Worm (Caenorhabditis elegans) whole organism, L1 larva: ENCODE results near the gene R05D3.9.

Source experiments
- C34B4.2 ChIP-seq: sonication (generic microtip); optimal IDR thresholded peaks from 2 replicates; lab custom pipeline; 2017; ENCODE audit warnings: mild to moderate bottlenecking, missing genetic modification characterization, missing compliant biosample characterization
- F16B12.6 ChIP-seq: fragments of 150-350 bp; optimal IDR thresholded peaks from 2 replicates; lab custom pipeline; 2014; ENCODE audit warnings: missing biosample characterization, missing genetic modification characterization
- aha-1 ChIP-seq: fragments of 150-350 bp; optimal IDR thresholded peaks from 2 replicates; lab custom pipeline; 2014; ENCODE audit warnings: missing biosample characterization, missing genetic modification characterization
- alr-1 ChIP-seq: fragments of 200-800 bp; sonication (Bioruptor generic); optimal IDR thresholded peaks from 2 replicates; lab custom pipeline; 2018; ENCODE audit warnings: borderline replicate concordance, mild to moderate bottlenecking, missing genetic modification characterization, missing compliant biosample characterization
- aly-2 ChIP-seq: fragments of 150-350 bp; optimal IDR thresholded peaks from 2 replicates; lab custom pipeline; 2014; ENCODE audit warnings: missing biosample characterization, missing genetic modification characterization
- ama-1 ChIP-seq: fragments of 150-350 bp; optimal IDR thresholded peaks from 2 replicates; lab custom pipeline; 2014
- blmp-1 ChIP-seq: fragments of 150-350 bp; optimal IDR thresholded peaks from 2 replicates; lab custom pipeline; 2014; ENCODE audit warnings: missing biosample characterization, missing genetic modification characterization
- ceh-8 ChIP-seq: fragments of 200-800 bp; sonication (Bioruptor generic); optimal IDR thresholded peaks from 2 replicates; lab custom pipeline; 2018; ENCODE audit warnings: mild to moderate bottlenecking, missing genetic modification characterization, moderate library complexity, missing compliant biosample characterization
- ceh-88 ChIP-seq: fragments of 200-800 bp; sonication (Bioruptor generic); IDR thresholded peaks from 2 replicates; pipeline ENCODE4 v1.3.6; 2022; ENCODE audit warnings: missing genetic modification characterization, missing compliant biosample characterization
- ceh-90 ChIP-seq: sonication (generic microtip); optimal IDR thresholded peaks from 2 replicates; lab custom pipeline; 2016; ENCODE audit warnings: missing genetic modification characterization, missing compliant biosample characterization
- dpl-1 ChIP-seq, 3 experiments: fragments of 150-350 bp in 2 of 3; sonication (generic microtip) in 1 of 3; optimal IDR thresholded peaks; 2 replicates each; lab custom pipeline; 2014 to 2017; ENCODE audit warnings: missing biosample characterization in 3 of 3, missing genetic modification characterization in 3 of 3, missing genetic modification reagents in 3 of 3
- efl-1 ChIP-seq, 4 experiments: fragments of 150-350 bp; optimal IDR thresholded peaks in 3 of 4; peaks in 1 of 4; 1 replicate in 1 of 4; 2 replicates in 3 of 4; lab custom pipeline; 2014; ENCODE audit warnings: missing biosample characterization in 2 of 4, missing genetic modification characterization in 2 of 4, missing genetic modification reagents in 2 of 4
- efl-3 ChIP-seq: fragments of 200-800 bp; sonication (Bioruptor generic); optimal IDR thresholded peaks from 2 replicates; lab custom pipeline; 2018; ENCODE audit warnings: mild to moderate bottlenecking, missing genetic modification characterization, missing compliant biosample characterization
- elt-3 ChIP-seq, 6 experiments: fragments of 150-350 bp in 1 of 6; sonication (generic microtip); optimal IDR thresholded peaks; 2 replicates each; lab custom pipeline; 2017 to 2018; ENCODE audit warnings: missing biosample characterization in 6 of 6, missing genetic modification characterization in 6 of 6, inconsistent platforms in 1 of 6
- fkh-10 ChIP-seq: sonication (generic microtip); optimal IDR thresholded peaks from 2 replicates; lab custom pipeline; 2017; ENCODE audit warnings: missing biosample characterization, missing genetic modification reagents, missing genetic modification characterization
- fos-1 ChIP-seq: fragments of 150-350 bp; optimal IDR thresholded peaks from 2 replicates; lab custom pipeline; 2014; ENCODE audit warnings: missing biosample characterization, missing genetic modification characterization
- grh-1 ChIP-seq: fragments of 200-800 bp; sonication (Bioruptor generic); IDR thresholded peaks from 2 replicates; pipeline ENCODE4 v1.3.6; 2022; ENCODE audit warnings: missing genetic modification reagents, missing genetic modification characterization, missing compliant biosample characterization
- hlh-4 ChIP-seq: sonication (generic microtip); optimal IDR thresholded peaks from 2 replicates; lab custom pipeline; 2016; ENCODE audit warnings: mild to moderate bottlenecking, missing genetic modification characterization, missing compliant biosample characterization
- irx-1 ChIP-seq: sonication (generic microtip); optimal IDR thresholded peaks from 2 replicates; lab custom pipeline; 2016; ENCODE audit warnings: missing genetic modification characterization, missing compliant biosample characterization
- lin-13 ChIP-seq: fragments of 150-350 bp; optimal IDR thresholded peaks from 2 replicates; lab custom pipeline; 2014; ENCODE audit warnings: missing biosample characterization, missing genetic modification reagents, missing genetic modification characterization
- lin-15B ChIP-seq: fragments of 150-350 bp; sonication (generic microtip); optimal IDR thresholded peaks from 3 replicates; lab custom pipeline; 2014; ENCODE audit warnings: missing biosample characterization, missing genetic modification characterization
- lin-35 ChIP-seq, 2 experiments: fragments of 150-350 bp; optimal IDR thresholded peaks; 2 replicates each; lab custom pipeline; 2014; ENCODE audit warnings: missing biosample characterization in 2 of 2, missing genetic modification characterization in 2 of 2, missing genetic modification reagents in 2 of 2
- lin-39 ChIP-seq: fragments of 150-350 bp; optimal IDR thresholded peaks from 2 replicates; lab custom pipeline; 2014; ENCODE audit warnings: missing biosample characterization, missing genetic modification reagents, missing genetic modification characterization
- lir-3 ChIP-seq: sonication (generic microtip); optimal IDR thresholded peaks from 2 replicates; lab custom pipeline; 2016; ENCODE audit warnings: mild to moderate bottlenecking, missing genetic modification characterization, moderate library complexity, missing compliant biosample characterization; ENCODE audit not compliant: poor library complexity
- mef-2 ChIP-seq: fragments of 150-350 bp; optimal IDR thresholded peaks from 2 replicates; lab custom pipeline; 2014; ENCODE audit warnings: missing biosample characterization, missing genetic modification characterization
- mep-1 ChIP-seq: fragments of 150-350 bp; optimal IDR thresholded peaks from 2 replicates; lab custom pipeline; 2014; ENCODE audit warnings: missing biosample characterization, missing genetic modification characterization
- nhr-12 ChIP-seq: sonication (generic microtip); optimal IDR thresholded peaks from 2 replicates; lab custom pipeline; 2017; ENCODE audit warnings: missing biosample characterization, missing genetic modification characterization
- nhr-19 ChIP-seq: fragments of 200-800 bp; sonication (Bioruptor generic); conservative IDR thresholded peaks from 2 replicates; pipeline ENCODE4 v1.3.6; 2022; ENCODE audit warnings: missing genetic modification characterization, missing compliant biosample characterization
- nhr-237 ChIP-seq: fragments of 150-350 bp; optimal IDR thresholded peaks from 2 replicates; lab custom pipeline; 2014; ENCODE audit warnings: missing biosample characterization, missing genetic modification characterization
- nhr-28 ChIP-seq: fragments of 150-350 bp; optimal IDR thresholded peaks from 2 replicates; lab custom pipeline; 2014; ENCODE audit warnings: missing biosample characterization, missing genetic modification characterization
- nhr-47 ChIP-seq: sonication (generic microtip); optimal IDR thresholded peaks from 2 replicates; lab custom pipeline; 2016; ENCODE audit warnings: mild to moderate bottlenecking, missing genetic modification characterization, moderate library complexity, missing compliant biosample characterization
- nhr-71 ChIP-seq: sonication (generic microtip); optimal IDR thresholded peaks from 2 replicates; lab custom pipeline; 2016; ENCODE audit warnings: mild to moderate bottlenecking, missing genetic modification characterization, moderate library complexity, missing compliant biosample characterization
- nhr-84 ChIP-seq: sonication (generic microtip); optimal IDR thresholded peaks from 2 replicates; lab custom pipeline; 2017; ENCODE audit warnings: missing biosample characterization, missing genetic modification characterization
- nhr-85 ChIP-seq: sonication (generic microtip); peaks from one replicate; lab custom pipeline; 2016; ENCODE audit warnings: missing genetic modification characterization, inconsistent platforms, missing compliant biosample characterization
- nhr-90 ChIP-seq: sonication (generic microtip); optimal IDR thresholded peaks from 2 replicates; lab custom pipeline; 2016; ENCODE audit warnings: mild to moderate bottlenecking, missing genetic modification characterization, missing compliant biosample characterization; ENCODE audit not compliant: poor library complexity
- pag-3 ChIP-seq: sonication (generic microtip); optimal IDR thresholded peaks from 2 replicates; lab custom pipeline; 2017; ENCODE audit warnings: missing genetic modification characterization, mild to moderate bottlenecking, missing compliant biosample characterization, antibody characterized with exemption, borderline replicate concordance; ENCODE audit not compliant: insufficient read depth
- rnt-1 ChIP-seq: sonication (generic microtip); optimal IDR thresholded peaks from 2 replicates; lab custom pipeline; 2016; ENCODE audit warnings: mild to moderate bottlenecking, missing genetic modification characterization, moderate library complexity, missing compliant biosample characterization
- sox-4 ChIP-seq: sonication (generic microtip); optimal IDR thresholded peaks from 2 replicates; lab custom pipeline; 2016; ENCODE audit warnings: missing genetic modification characterization, missing compliant biosample characterization
- sptf-1 ChIP-seq: fragments of 150-350 bp; optimal IDR thresholded peaks from 2 replicates; lab custom pipeline; 2014; ENCODE audit warnings: missing biosample characterization, missing genetic modification characterization
- tbx-2 ChIP-seq: sonication (generic microtip); optimal IDR thresholded peaks from 2 replicates; lab custom pipeline; 2016; ENCODE audit warnings: missing genetic modification characterization, missing compliant biosample characterization
- unc-130 ChIP-seq: fragments of 150-350 bp; optimal IDR thresholded peaks from 2 replicates; lab custom pipeline; 2017; ENCODE audit warnings: missing biosample characterization, missing genetic modification characterization, inconsistent platforms
- unc-62 ChIP-seq: fragments of 150-350 bp; optimal IDR thresholded peaks from 2 replicates; lab custom pipeline; 2014; ENCODE audit warnings: missing biosample characterization, missing genetic modification reagents, missing genetic modification characterization
- unc-86 ChIP-seq: sonication (generic microtip); optimal IDR thresholded peaks from 2 replicates; lab custom pipeline; 2016; ENCODE audit warnings: missing genetic modification characterization, missing compliant biosample characterization
- unc-98 ChIP-seq: fragments of 200-800 bp; sonication (Bioruptor generic); IDR thresholded peaks from 2 replicates; pipeline ENCODE4 v1.3.6; 2022; ENCODE audit warnings: missing genetic modification characterization, missing compliant biosample characterization
- vab-15 ChIP-seq: sonication (generic microtip); optimal IDR thresholded peaks from 2 replicates; lab custom pipeline; 2017; ENCODE audit warnings: missing genotype, mild to moderate bottlenecking, missing genetic modification characterization, missing compliant biosample characterization
- xbp-1 ChIP-seq: sonication (generic microtip); optimal IDR thresholded peaks from 2 replicates; lab custom pipeline; 2016; ENCODE audit warnings: missing genetic modification characterization, missing compliant biosample characterization
- ztf-4 ChIP-seq: fragments of 150-350 bp; optimal IDR thresholded peaks from 2 replicates; lab custom pipeline; 2014; ENCODE audit warnings: missing biosample characterization, missing genetic modification characterization

The R05D3.9 gene

ce11 chrIII:8363253-8364061, 5.1 kb downstream of the R05D3.9 start, which contains the start of gene R05D3.3:
Gene R05D3.3 (plus strand): TSS chrIII:8364011.
- no peak for TF ChIP-seq elt-3 (tag; optimal IDR thresholded peaks at IDR 0.05; lab: Kevin White, UChicago)
- TF ChIP-seq mep-1 (tag; lab: Kevin White, UChicago): no peak
- no peak for TF ChIP-seq F16B12.6 (tag; lab: Kevin White, UChicago)
- TF ChIP-seq dpl-1 (GFP tag; optimal IDR thresholded peaks at IDR 0.05; lab: Kevin White, UChicago): peak in 2 of 3 experiments; percentile 4 to 36
- no peak for TF ChIP-seq ztf-4
- TF ChIP-seq ceh-90 (tag; lab: Kevin White, UChicago): no peak
- peak in 1 of 2 experiments; percentile 62 for TF ChIP-seq lin-35 (GFP tag; optimal IDR thresholded peaks at IDR 0.05; lab: Kevin White, UChicago)
- TF ChIP-seq efl-1 (optimal IDR thresholded peaks at IDR 0.05; lab: Kevin White, UChicago): peak in 1 of 2 experiments; percentile 29
- peak; percentile 33 to 93 for TF ChIP-seq efl-1 (GFP tag; optimal IDR thresholded peaks at IDR 0.05 in 1 of 2; lab: Kevin White, UChicago)
- TF ChIP-seq nhr-90: no peak
- TF ChIP-seq nhr-84: no peak
- no peak for TF ChIP-seq lin-15B (tag; lab: Kevin White, UChicago)
- TF ChIP-seq, all 84 proteins: peak for 3

ce11 chrIII:8358213-8358672, 10.3 kb downstream of the R05D3.9 start, which contains the start of the genes R05D3.8 and rfp-1:
Gene R05D3.8 (minus strand): TSS chrIII:8358327.
Gene rfp-1 (plus strand): TSS chrIII:8358622.
- TF ChIP-seq lin-13 (GFP tag; lab: Kevin White, UChicago): peak; percentile 73
- TF ChIP-seq fkh-10 (GFP tag; lab: Kevin White, UChicago): peak; percentile 58
- peak; percentile 88 for TF ChIP-seq nhr-85
- peak in 3 of 6 experiments; percentile 4 to 74 (median 20) for TF ChIP-seq elt-3 (tag; optimal IDR thresholded peaks at IDR 0.05; lab: Kevin White, UChicago)
- no peak for TF ChIP-seq nhr-12 (tag; lab: Kevin White, UChicago)
- TF ChIP-seq sox-4: no peak
- peak; percentile 85 for TF ChIP-seq nhr-71 (tag; lab: Kevin White, UChicago)
- no peak for TF ChIP-seq hlh-4 (tag; lab: Kevin White, UChicago)
- peak; percentile 73 for TF ChIP-seq xbp-1 (tag; lab: Kevin White, UChicago)
- peak; percentile 56 for TF ChIP-seq aly-2 (tag; lab: Kevin White, UChicago)
- no peak for TF ChIP-seq C34B4.2
- peak; percentile 36 for TF ChIP-seq nhr-237 (tag; lab: Kevin White, UChicago)
- peak; percentile 66 for TF ChIP-seq grh-1 (GFP tag; lab: Robert Waterston, UW)
- TF ChIP-seq alr-1 (tag; lab: Kevin White, UChicago): no peak
- peak; percentile 76 for TF ChIP-seq tbx-2 (tag; lab: Kevin White, UChicago)
- peak; percentile 79 for TF ChIP-seq rnt-1
- no peak for TF ChIP-seq sptf-1 (tag; lab: Kevin White, UChicago)
- TF ChIP-seq blmp-1 (tag; lab: Kevin White, UChicago): peak; percentile 86
- no peak for TF ChIP-seq nhr-84
- TF ChIP-seq ceh-88 (GFP tag; lab: Robert Waterston, UW): 0 out of 2 replicates have a peak, but pooled peaks have one; percentile 36
- TF ChIP-seq unc-86 (tag; lab: Kevin White, UChicago): peak; percentile 63
- no peak for TF ChIP-seq ceh-90 (tag; lab: Kevin White, UChicago)
- peak; percentile 63 for TF ChIP-seq nhr-90
- TF ChIP-seq ama-1 (lab: Kevin White, UChicago): no peak
- peak; percentile 87 to 91 for TF ChIP-seq lin-35 (GFP tag; optimal IDR thresholded peaks at IDR 0.05; lab: Kevin White, UChicago)
- TF ChIP-seq unc-130 (tag; lab: Kevin White, UChicago): peak; percentile 71
- TF ChIP-seq nhr-47: peak; percentile 80
- TF ChIP-seq pag-3: no peak
- TF ChIP-seq lir-3 (tag; lab: Kevin White, UChicago): peak; percentile 42
- peak; percentile 89 to 92 for TF ChIP-seq efl-1 (optimal IDR thresholded peaks at IDR 0.05; lab: Kevin White, UChicago)
- TF ChIP-seq efl-1 (GFP tag; optimal IDR thresholded peaks at IDR 0.05 in 1 of 2; lab: Kevin White, UChicago): peak; percentile 80 to 97
- TF ChIP-seq mep-1 (tag; lab: Kevin White, UChicago): peak; percentile 91
- no peak for TF ChIP-seq ceh-8 (GFP tag; lab: Kevin White, UChicago)
- TF ChIP-seq dpl-1 (GFP tag; optimal IDR thresholded peaks at IDR 0.05; lab: Kevin White, UChicago): peak; percentile 80 to 86 (median 85)
- no peak for TF ChIP-seq efl-3
- no peak for TF ChIP-seq mef-2 (tag; lab: Kevin White, UChicago)
- no peak for TF ChIP-seq unc-98 (GFP tag; lab: Robert Waterston, UW)
- peak; percentile 32 for TF ChIP-seq vab-15 (tag; lab: Kevin White, UChicago)
- TF ChIP-seq aha-1 (tag; lab: Kevin White, UChicago): no peak
- peak; percentile 44 for TF ChIP-seq lin-39
- TF ChIP-seq unc-62 (GFP tag; lab: Kevin White, UChicago): no peak
- TF ChIP-seq fos-1 (tag; lab: Kevin White, UChicago): peak; percentile 82
- no peak for TF ChIP-seq nhr-28 (tag; lab: Kevin White, UChicago)
- peak; percentile 68 for TF ChIP-seq nhr-19
- TF ChIP-seq irx-1 (tag; lab: Kevin White, UChicago): peak; percentile 28
